Worm (Caenorhabditis elegans): ENCODE measurements around the gene srh-125.

The srh-125 gene

ce11 chrV:7492924-7493323 is 16.3 kb upstream of the srh-125 start, which contains the start of gene srbc-10:
TSS of gene srbc-10 (minus strand) at chrV:7493024.
- TF ChIP-seq ztf-7 (tag; optimal IDR thresholded peaks at IDR 0.05) (no peak), zip-11 (GFP tag; IDR thresholded peaks at IDR 0.05) (no peak), pha-4 (GFP tag; IDR thresholded peaks at IDR 0.05) (no peak), pha-4 (tag; optimal IDR thresholded peaks at IDR 0.05) (no peak), T26A8.4 (GFP tag; IDR thresholded peaks at IDR 0.05) (no peak), daf-8 (GFP tag; IDR thresholded peaks at IDR 0.05) (no peak), nhr-48 (tag; optimal IDR thresholded peaks at IDR 0.05) (no peak), ces-1 (GFP tag; optimal IDR thresholded peaks at IDR 0.05) (no peak), lin-15B (tag; optimal IDR thresholded peaks at IDR 0.05) (no peak), mdl-1 (tag; optimal IDR thresholded peaks at IDR 0.05) (no peak), F10B5.3 (tag; optimal IDR thresholded peaks at IDR 0.05) (no peak), lsy-2 (tag; optimal IDR thresholded peaks at IDR 0.05) (no peak), hif-1 (tag; optimal IDR thresholded peaks at IDR 0.05) (no peak), madf-9 (GFP tag; conservative IDR thresholded peaks at IDR 0.05) (no peak), ZK337.2 (GFP tag; IDR thresholded peaks at IDR 0.05) (no peak)

- no peak for TF ChIP-seq Y75B8A.6 (GFP tag; IDR thresholded peaks at IDR 0.05)
- TF ChIP-seq nhr-111 (GFP tag; optimal IDR thresholded peaks at IDR 0.05), result no peak
- TF ChIP-seq Y105C5A.15 (GFP tag; IDR thresholded peaks at IDR 0.05), result no peak
- no peak for TF ChIP-seq dmd-6 (GFP tag; IDR thresholded peaks at IDR 0.05)
- no peak for TF ChIP-seq mdl-1 (tag; optimal IDR thresholded peaks at IDR 0.05)
- no peak for TF ChIP-seq ces-1 (GFP tag; optimal IDR thresholded peaks at IDR 0.05)
- TF ChIP-seq nhr-102 (tag; optimal IDR thresholded peaks at IDR 0.05), result no peak
- TF ChIP-seq daf-8 (GFP tag; IDR thresholded peaks at IDR 0.05), result no peak
- no peak for TF ChIP-seq zip-11 (GFP tag; IDR thresholded peaks at IDR 0.05)
- TF ChIP-seq ceh-44 (GFP tag; IDR thresholded peaks at IDR 0.05), result no peak
- TF ChIP-seq madf-9 (GFP tag; conservative IDR thresholded peaks at IDR 0.05), result no peak
These were observed 13.7 kb upstream of the srh-125 start, which contains the start of gene srbc-9 for ce11 chrV:7490340-7490739. TSS of gene srbc-9 (minus strand) at chrV:7490440.

ce11 chrV:7487518-7487917 is 10.9 kb upstream of the srh-125 start, which contains the start of gene srbc-7:
TSS of gene srbc-7 (minus strand) at chrV:7487618.
- TF ChIP-seq spr-1 (tag; optimal IDR thresholded peaks at IDR 0.05), result no peak
- no peak for TF ChIP-seq zfp-3 (GFP tag; conservative IDR thresholded peaks at IDR 0.05)
- TF ChIP-seq hif-1 (tag; optimal IDR thresholded peaks at IDR 0.05), result no peak
- no peak for TF ChIP-seq Y48G9A.11 (GFP tag; IDR thresholded peaks at IDR 0.05)
- no peak for TF ChIP-seq nhr-102 (tag; optimal IDR thresholded peaks at IDR 0.05)
- no peak for TF ChIP-seq ces-1 (GFP tag; optimal IDR thresholded peaks at IDR 0.05)
- no peak for TF ChIP-seq lin-1 (GFP tag; IDR thresholded peaks at IDR 0.05)

ce11 chrV:7485000-7485399 is 8.3 kb upstream of the srh-125 start, which contains the start of gene srbc-8:
TSS of gene srbc-8 (minus strand) at chrV:7485100.
- TF ChIP-seq set-16 (GFP tag; IDR thresholded peaks at IDR 0.05), result no peak
- TF ChIP-seq madf-5 (GFP tag; IDR thresholded peaks at IDR 0.05), result no peak
- no peak for TF ChIP-seq duxl-1 (tag; optimal IDR thresholded peaks at IDR 0.05; ENCODE audit: poor library complexity)
- TF ChIP-seq ceh-28 (tag; optimal IDR thresholded peaks at IDR 0.05), result no peak
- TF ChIP-seq pha-4 (GFP tag; IDR thresholded peaks at IDR 0.05), result no peak
- TF ChIP-seq pha-4 (tag; optimal IDR thresholded peaks at IDR 0.05), result no peak
- TF ChIP-seq egl-27 (tag; optimal IDR thresholded peaks at IDR 0.05), result no peak
- TF ChIP-seq lir-3 (tag; optimal IDR thresholded peaks at IDR 0.05), result no peak
- TF ChIP-seq sdz-12 (GFP tag; optimal IDR thresholded peaks at IDR 0.05), result no peak
- no peak for TF ChIP-seq nhr-25 (tag; optimal IDR thresholded peaks at IDR 0.05; ENCODE audit: borderline replicate concordance, insufficient read depth)
- TF ChIP-seq tag-97 (GFP tag; IDR thresholded peaks at IDR 0.05), result no peak
- no peak for TF ChIP-seq zfp-2 (tag; optimal IDR thresholded peaks at IDR 0.05)
- TF ChIP-seq dmd-9 (GFP tag; IDR thresholded peaks at IDR 0.05), result no peak
- no peak for TF ChIP-seq spr-1 (tag; optimal IDR thresholded peaks at IDR 0.05)
- no peak for TF ChIP-seq lin-13 (GFP tag; optimal IDR thresholded peaks at IDR 0.05)
- TF ChIP-seq fkh-10 (GFP tag; optimal IDR thresholded peaks at IDR 0.05), result no peak
